Worm (Caenorhabditis elegans) whole organism, midembryonic: ENCODE data around the gene Y73B6BL.12.
"Not testable (repeated sequence)": the region's sequence is repeated elsewhere in the genome, so short reads cannot be mapped to it uniquely, and the experiment has no call there.

Experiments used
- T22C8.4 ChIP-seq: fragments of 200-800 bp; sonication (Bioruptor generic); IDR thresholded peaks from 2 replicates; pipeline ENCODE4 v1.3.6; 2022; ENCODE audit warnings: missing genetic modification characterization, missing compliant biosample characterization
- cog-1 ChIP-seq: sonication (generic microtip); optimal IDR thresholded peaks from 2 replicates; lab custom pipeline; 2016; ENCODE audit warnings: missing genetic modification characterization, missing compliant biosample characterization
- flt-1 ChIP-seq: fragments of 200-800 bp; sonication (Bioruptor generic); IDR thresholded peaks from 2 replicates; pipeline ENCODE4 v1.3.6; 2022; ENCODE audit warnings: missing genetic modification characterization, missing compliant biosample characterization
- med-1 ChIP-seq: sonication (generic microtip); optimal IDR thresholded peaks from 2 replicates; lab custom pipeline; 2017; ENCODE audit warnings: missing genetic modification characterization, mild to moderate bottlenecking, missing compliant biosample characterization, antibody characterized with exemption, missing genetic modification reagents; ENCODE audit not compliant: insufficient read depth
- ref-1 ChIP-seq: fragments of 200-800 bp; sonication (Bioruptor generic); conservative IDR thresholded peaks from 2 replicates; pipeline ENCODE4 v1.3.6; 2022; ENCODE audit warnings: missing genetic modification reagents, missing genetic modification characterization, missing compliant biosample characterization
- tab-1 ChIP-seq: fragments of 200-800 bp; sonication (Bioruptor generic); IDR thresholded peaks from 2 replicates; pipeline ENCODE4 v1.3.6; 2022; ENCODE audit warnings: missing genetic modification characterization, missing compliant biosample characterization
- ztf-29 ChIP-seq: fragments of 200-800 bp; sonication (Bioruptor generic); IDR thresholded peaks from 2 replicates; pipeline ENCODE4 v1.3.6; 2022; ENCODE audit warnings: missing genetic modification reagents, missing genetic modification characterization, missing compliant biosample characterization

ce11 chrIV:6317357-6317756 is at the start of gene Y73B6BL.12:
- TF ChIP-seq ztf-29; ref-1 (GFP tag; lab: Robert Waterston, UW); tab-1; T22C8.4 (GFP tag; lab: Robert Waterston, UW); med-1; flt-1 (GFP tag; lab: Robert Waterston, UW); cog-1: not testable (repeated sequence)
